Worm (Caenorhabditis elegans) whole organism, L4/young adult: Measurements from ENCODE around the gene spp-10.

Source experiments
- W03F9.2 ChIP-seq: fragments of 150-350 bp; optimal IDR thresholded peaks from 2 replicates; lab custom pipeline; 2014; ENCODE audit warnings: missing biosample characterization, missing genetic modification characterization
- dao-5 ChIP-seq: sonication (generic microtip); optimal IDR thresholded peaks from 2 replicates; lab custom pipeline; 2016; ENCODE audit warnings: missing genotype, missing genetic modification characterization, moderate library complexity, missing compliant biosample characterization
- him-1 ChIP-seq: sonication (generic microtip); optimal IDR thresholded peaks from 2 replicates; lab custom pipeline; 2016; ENCODE audit warnings: missing genotype, missing genetic modification reagents, missing genetic modification characterization, missing compliant biosample characterization

Gene spp-10

ce11 chrIV:8463069-8463468, 13.9 kb upstream of the spp-10 start:
- TF ChIP-seq W03F9.2 (tag; lab: Kevin White, UChicago), result no peak
- no peak for TF ChIP-seq him-1
- no peak for TF ChIP-seq dao-5

- TF ChIP-seq him-1, result no peak
- TF ChIP-seq dao-5, result no peak
- TF ChIP-seq W03F9.2 (tag; lab: Kevin White, UChicago), result no peak
Measured at ce11 chrIV:8463716-8464115, 13.3 kb upstream of the spp-10 start, which contains the start of gene str-176. str-176 (minus strand) TSS chrIV:8463816.

ce11 chrIV:8464187-8464586, 12.8 kb upstream of the spp-10 start:
- no peak for TF ChIP-seq dao-5
- no peak for TF ChIP-seq him-1
- TF ChIP-seq W03F9.2 (tag; lab: Kevin White, UChicago), result no peak

- TF ChIP-seq him-1 (no peak), dao-5 (no peak), W03F9.2 (tag; lab: Kevin White, UChicago) (no peak)
Measured at ce11 chrIV:8472493-8472892, 4.5 kb upstream of the spp-10 start, which contains the start of gene oat-1. oat-1 (minus strand) TSS chrIV:8472593.

- TF ChIP-seq him-1 (no peak), dao-5 (no peak), W03F9.2 (tag; lab: Kevin White, UChicago) (no peak)
Measured at ce11 chrIV:8473756-8474155, 3.2 kb upstream of the spp-10 start, which contains the start of gene C28C12.11. C28C12.11 (plus strand) TSS chrIV:8474056.

- TF ChIP-seq W03F9.2 (tag; lab: Kevin White, UChicago), result no peak
Measured at ce11 chrIV:8475030-8475679, 1.8 kb upstream of the spp-10 start.

ce11 chrIV:8476166-8476565, 814 bp upstream of the spp-10 start:
- TF ChIP-seq him-1 (no peak), dao-5 (no peak), W03F9.2 (tag; lab: Kevin White, UChicago) (no peak)

ce11 chrIV:8478516-8478915, 1.5 kb downstream of the spp-10 start:
- TF ChIP-seq W03F9.2 (tag; lab: Kevin White, UChicago), result no peak
- TF ChIP-seq dao-5, result no peak
- TF ChIP-seq him-1, result no peak

- TF ChIP-seq W03F9.2 (tag; lab: Kevin White, UChicago), result no peak
- TF ChIP-seq him-1, result no peak
- no peak for TF ChIP-seq dao-5
Measured at ce11 chrIV:8479346-8479745, 2.4 kb downstream of the spp-10 start, which contains the start of gene hlh-12. hlh-12 (minus strand) TSS chrIV:8479446.

- TF ChIP-seq him-1 (no peak), dao-5 (no peak), W03F9.2 (tag; lab: Kevin White, UChicago) (no peak)
Measured at ce11 chrIV:8481308-8481707, 4.3 kb downstream of the spp-10 start, which contains the start of gene spp-8. spp-8 (plus strand) TSS chrIV:8481664.

ce11 chrIV:8487183-8487582, 10.2 kb downstream of the spp-10 start, which contains the start of gene srlf-3:
srlf-3 (plus strand) TSS chrIV:8487483.
- no peak for TF ChIP-seq W03F9.2 (tag; lab: Kevin White, UChicago)
- no peak for TF ChIP-seq him-1
- no peak for TF ChIP-seq dao-5

ce11 chrIV:8488043-8488442, 11.1 kb downstream of the spp-10 start:
- TF ChIP-seq him-1, result no peak
- no peak for TF ChIP-seq dao-5

- TF ChIP-seq him-1 (no peak), dao-5 (no peak), W03F9.2 (tag; lab: Kevin White, UChicago) (no peak)
Measured at ce11 chrIV:8489915-8490314, 12.9 kb downstream of the spp-10 start, which contains the start of gene srlf-2. srlf-2 (plus strand) TSS chrIV:8490215.

ce11 chrIV:8492242-8492641, 15.3 kb downstream of the spp-10 start, which contains the start of gene sru-7:
sru-7 (plus strand) TSS chrIV:8492542.
- no peak for TF ChIP-seq dao-5
- no peak for TF ChIP-seq W03F9.2 (tag; lab: Kevin White, UChicago)
- no peak for TF ChIP-seq him-1

ce11 chrIV:8496263-8496662, 19.3 kb downstream of the spp-10 start, which contains the start of gene C28C12.12:
C28C12.12 (minus strand) TSS chrIV:8496363.
- TF ChIP-seq him-1, result no peak
